Worm (Caenorhabditis elegans) whole organism, mixed stage, embryonic: ENCODE results near the gene sid-1.

Experiments used
- M03D4.4 ChIP-seq: sonication (generic microtip); optimal IDR thresholded peaks from 2 replicates; lab custom pipeline; 2017; ENCODE audit warnings: mild to moderate bottlenecking, missing genetic modification characterization, missing compliant biosample characterization
- bed-3 ChIP-seq: fragments of 200-800 bp; sonication (Bioruptor generic); optimal IDR thresholded peaks from 3 replicates; lab custom pipeline; 2018; ENCODE audit warnings: mild to moderate bottlenecking, missing genetic modification characterization, moderate library complexity, missing compliant biosample characterization
- blmp-1 ChIP-seq: fragments of 150-350 bp; optimal IDR thresholded peaks from 2 replicates; lab custom pipeline; 2014; ENCODE audit warnings: missing biosample characterization, missing genetic modification characterization
- ceh-39 ChIP-seq: fragments of 150-350 bp; optimal IDR thresholded peaks from 2 replicates; lab custom pipeline; 2014; ENCODE audit warnings: missing biosample characterization, missing genetic modification characterization
- ceh-43 ChIP-seq: fragments of 200-800 bp; sonication (Bioruptor generic); optimal IDR thresholded peaks from 2 replicates; lab custom pipeline; 2018; ENCODE audit warnings: mild to moderate bottlenecking, missing genetic modification characterization, moderate library complexity, missing compliant biosample characterization
- ces-1 ChIP-seq: fragments of 150-350 bp; optimal IDR thresholded peaks from 2 replicates; lab custom pipeline; 2014; ENCODE audit warnings: missing biosample characterization, missing genetic modification reagents, missing genetic modification characterization
- cnd-1 ChIP-seq: fragments of 200-800 bp; sonication (Bioruptor generic); optimal IDR thresholded peaks from 2 replicates; lab custom pipeline; 2018; ENCODE audit warnings: mild to moderate bottlenecking, missing genetic modification characterization, missing compliant biosample characterization
- drap-1 ChIP-seq: fragments of 200-800 bp; sonication (Bioruptor generic); optimal IDR thresholded peaks from 3 replicates; lab custom pipeline; 2018; ENCODE audit warnings: mild to moderate bottlenecking, missing genetic modification characterization, missing compliant biosample characterization
- elt-3 ChIP-seq: fragments of 150-350 bp; optimal IDR thresholded peaks from 2 replicates; lab custom pipeline; 2014; ENCODE audit warnings: missing biosample characterization, missing genetic modification characterization
- flh-1 ChIP-seq: fragments of 200-800 bp; sonication (Bioruptor generic); optimal IDR thresholded peaks from 2 replicates; lab custom pipeline; 2018; ENCODE audit warnings: mild to moderate bottlenecking, missing genetic modification characterization, moderate library complexity, missing compliant biosample characterization
- hlh-1 ChIP-seq: fragments of 150-350 bp; optimal IDR thresholded peaks from 2 replicates; lab custom pipeline; 2014; ENCODE audit warnings: missing biosample characterization, missing genetic modification reagents, missing genetic modification characterization
- lin-13 ChIP-seq: fragments of 150-350 bp; optimal IDR thresholded peaks from 2 replicates; lab custom pipeline; 2014; ENCODE audit warnings: missing biosample characterization, missing genetic modification characterization
- lin-32 ChIP-seq: fragments of 200-800 bp; sonication (Bioruptor generic); optimal IDR thresholded peaks from 2 replicates; lab custom pipeline; 2018; ENCODE audit warnings: mild to moderate bottlenecking, missing genetic modification characterization, missing compliant biosample characterization
- lsy-2 ChIP-seq: fragments of 150-350 bp; optimal IDR thresholded peaks from 2 replicates; lab custom pipeline; 2014; ENCODE audit warnings: missing biosample characterization, missing genetic modification characterization
- mab-5 ChIP-seq: fragments of 150-350 bp; optimal IDR thresholded peaks from 2 replicates; lab custom pipeline; 2014; ENCODE audit warnings: missing biosample characterization, missing genetic modification characterization
- mep-1 ChIP-seq: fragments of 150-350 bp; optimal IDR thresholded peaks from 2 replicates; lab custom pipeline; 2017; ENCODE audit warnings: missing biosample characterization, missing genetic modification reagents, missing genetic modification characterization, inconsistent platforms
- nhr-12 ChIP-seq: fragments of 150-350 bp; optimal IDR thresholded peaks from 2 replicates; lab custom pipeline; 2014; ENCODE audit warnings: missing biosample characterization, missing genetic modification characterization
- nhr-2 ChIP-seq: fragments of 150-350 bp; optimal IDR thresholded peaks from 2 replicates; lab custom pipeline; 2014; ENCODE audit warnings: missing biosample characterization, missing genetic modification characterization
- nhr-237 ChIP-seq: fragments of 150-350 bp; optimal IDR thresholded peaks from 2 replicates; lab custom pipeline; 2014; ENCODE audit warnings: missing biosample characterization, missing genetic modification characterization
- nhr-28 ChIP-seq: fragments of 150-350 bp; optimal IDR thresholded peaks from 2 replicates; lab custom pipeline; 2014; ENCODE audit warnings: missing biosample characterization, missing genetic modification characterization
- nhr-76 ChIP-seq: sonication (generic microtip); optimal IDR thresholded peaks from 2 replicates; lab custom pipeline; 2017; ENCODE audit warnings: missing biosample characterization, missing genetic modification characterization
- pha-4 ChIP-seq: fragments of 150-350 bp; optimal IDR thresholded peaks from 2 replicates; lab custom pipeline; 2018; ENCODE audit warnings: missing biosample characterization, missing genetic modification reagents, missing genetic modification characterization
- snpc-4 ChIP-seq: fragments of 150-350 bp; optimal IDR thresholded peaks from 2 replicates; lab custom pipeline; 2014; ENCODE audit warnings: missing biosample characterization, missing genetic modification characterization
- sptf-1 ChIP-seq: sonication (generic microtip); optimal IDR thresholded peaks from 2 replicates; lab custom pipeline; 2017; ENCODE audit warnings: mild to moderate bottlenecking, missing genetic modification characterization, moderate library complexity, missing compliant biosample characterization
- tbx-8 ChIP-seq: fragments of 200-800 bp; sonication (Bioruptor generic); optimal IDR thresholded peaks from 2 replicates; lab custom pipeline; 2018; ENCODE audit warnings: mild to moderate bottlenecking, missing genetic modification characterization, moderate library complexity, missing compliant biosample characterization
- unc-120 ChIP-seq: sonication (generic microtip); optimal IDR thresholded peaks from 2 replicates; lab custom pipeline; 2017; ENCODE audit warnings: missing genetic modification characterization, missing compliant biosample characterization; ENCODE audit not compliant: poor library complexity, severe bottlenecking
- unc-39 ChIP-seq: fragments of 150-350 bp; optimal IDR thresholded peaks from 2 replicates; lab custom pipeline; 2014; ENCODE audit warnings: missing biosample characterization, missing genetic modification characterization
- unc-62 ChIP-seq: fragments of 150-350 bp; optimal IDR thresholded peaks from 2 replicates; lab custom pipeline; 2014; ENCODE audit warnings: missing biosample characterization, missing genetic modification reagents, missing genetic modification characterization
- zip-8 ChIP-seq: fragments of 150-350 bp; optimal IDR thresholded peaks from 2 replicates; lab custom pipeline; 2014; ENCODE audit warnings: missing biosample characterization, missing genetic modification characterization
- ztf-11 ChIP-seq: fragments of 150-350 bp; optimal IDR thresholded peaks from 2 replicates; lab custom pipeline; 2014; ENCODE audit warnings: missing biosample characterization, missing genetic modification characterization

sid-1 gene

DNA sequence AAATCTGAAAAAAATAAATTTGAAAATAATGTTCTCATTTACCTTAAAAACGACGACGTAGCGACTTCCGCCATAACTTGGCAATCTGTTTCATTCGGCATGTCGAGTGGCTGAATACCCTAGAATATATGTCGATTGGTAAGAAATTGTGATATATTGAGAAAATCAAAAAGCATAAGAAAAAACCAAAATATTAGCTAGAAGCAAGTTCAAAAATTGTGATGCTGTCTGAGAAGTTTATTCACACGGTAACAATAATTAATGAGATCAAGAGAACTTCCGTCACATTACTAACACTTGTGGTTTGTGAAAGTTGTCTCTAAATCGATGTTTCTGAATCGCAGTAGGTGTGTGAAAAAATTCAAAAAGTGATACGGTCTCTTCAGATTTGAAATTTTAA lies 17.8 kb upstream of the sid-1 start, which contains the start of gene srab-1:
Gene srab-1 (minus strand): TSS at position 101 of the 400 bp plus-strand sequence.
- no peak for TF ChIP-seq unc-39 (tag; lab: Kevin White, UChicago)
- no peak for TF ChIP-seq bed-3 (GFP tag; lab: Kevin White, UChicago)
- no peak for TF ChIP-seq tbx-8 (GFP tag; lab: Kevin White, UChicago)
- no peak for TF ChIP-seq unc-120
- no peak for TF ChIP-seq nhr-2 (tag; lab: Kevin White, UChicago)
- no peak for TF ChIP-seq cnd-1
- no peak for TF ChIP-seq flh-1 (GFP tag; lab: Kevin White, UChicago)
- TF ChIP-seq pha-4 (tag; lab: Kevin White, UChicago): no peak
- no peak for TF ChIP-seq ceh-39 (tag; lab: Kevin White, UChicago)
- TF ChIP-seq nhr-28 (tag; lab: Kevin White, UChicago): no peak
- no peak for TF ChIP-seq ztf-11 (tag; lab: Kevin White, UChicago)

DNA sequence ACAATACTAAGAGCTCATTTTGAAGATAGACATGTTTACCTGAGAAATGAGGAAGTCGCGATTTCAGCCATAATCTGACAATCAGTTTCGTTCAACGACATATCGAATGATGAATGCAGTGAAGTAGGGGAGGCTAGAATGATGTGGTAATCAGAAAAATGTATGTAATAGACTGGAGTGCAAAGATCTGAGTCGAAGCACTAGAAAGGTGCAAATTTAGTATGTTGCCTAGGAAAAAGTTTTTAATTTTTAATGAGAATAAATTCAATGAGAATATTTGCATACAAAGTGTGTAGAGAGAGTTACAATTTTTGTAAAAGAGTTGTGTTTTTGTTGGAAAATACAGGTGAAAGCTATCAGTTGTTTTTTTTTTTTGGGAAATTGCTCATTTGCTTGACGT lies 14.8 kb upstream of the sid-1 start, which contains the start of gene srab-2:
Gene srab-2 (minus strand): TSS at position 101 of the 400 bp plus-strand sequence.
- no peak for TF ChIP-seq mep-1 (tag; lab: Kevin White, UChicago)
- TF ChIP-seq sptf-1 (tag; lab: Kevin White, UChicago): no peak
- TF ChIP-seq tbx-8 (GFP tag; lab: Kevin White, UChicago): no peak
- no peak for TF ChIP-seq mab-5 (tag; lab: Kevin White, UChicago)
- TF ChIP-seq bed-3 (GFP tag; lab: Kevin White, UChicago): no peak
- no peak for TF ChIP-seq unc-39 (tag; lab: Kevin White, UChicago)
- no peak for TF ChIP-seq lsy-2 (tag; lab: Kevin White, UChicago)
- no peak for TF ChIP-seq unc-62 (GFP tag; lab: Kevin White, UChicago)
- TF ChIP-seq snpc-4 (tag; lab: Kevin White, UChicago): no peak

DNA sequence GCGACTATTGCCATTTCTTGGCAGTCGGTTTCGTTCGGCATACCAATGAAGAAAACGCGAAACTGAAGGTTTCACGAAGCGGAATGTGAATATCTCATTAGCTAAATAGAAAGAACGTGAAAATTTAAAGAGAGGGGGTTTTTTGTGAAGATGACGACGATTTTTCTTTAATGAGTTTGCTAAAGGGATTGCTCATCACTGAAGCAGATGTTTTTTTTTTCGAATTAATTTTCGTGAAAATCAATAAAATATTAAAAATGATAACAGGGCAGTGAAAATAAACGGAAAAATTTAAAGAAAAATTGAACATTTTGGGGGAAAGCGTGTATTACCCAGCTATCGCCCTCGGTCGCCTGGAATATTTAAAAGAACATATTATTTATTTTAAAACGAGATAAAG lies 12.0 kb upstream of the sid-1 start, which contains the start of gene srab-3:
Gene srab-3 (minus strand): TSS at position 101 of the 400 bp plus-strand sequence.
- TF ChIP-seq nhr-12 (tag; lab: Kevin White, UChicago) (no peak), bed-3 (GFP tag; lab: Kevin White, UChicago) (no peak), nhr-76 (tag; lab: Kevin White, UChicago) (no peak), cnd-1 (no peak), M03D4.4 (tag; lab: Kevin White, UChicago) (no peak), blmp-1 (no peak), sptf-1 (tag; lab: Kevin White, UChicago) (no peak), nhr-2 (tag; lab: Kevin White, UChicago) (no peak), nhr-237 (tag; lab: Kevin White, UChicago) (no peak), unc-39 (tag; lab: Kevin White, UChicago) (no peak), unc-62 (GFP tag; lab: Kevin White, UChicago) (no peak), zip-8 (tag; lab: Kevin White, UChicago) (no peak), unc-120 (no peak), ces-1 (GFP tag; lab: Kevin White, UChicago) (no peak), mab-5 (tag; lab: Kevin White, UChicago) (no peak), drap-1 (GFP tag; lab: Kevin White, UChicago) (no peak), tbx-8 (GFP tag; lab: Kevin White, UChicago) (no peak), lin-32 (GFP tag; lab: Kevin White, UChicago) (no peak)

DNA sequence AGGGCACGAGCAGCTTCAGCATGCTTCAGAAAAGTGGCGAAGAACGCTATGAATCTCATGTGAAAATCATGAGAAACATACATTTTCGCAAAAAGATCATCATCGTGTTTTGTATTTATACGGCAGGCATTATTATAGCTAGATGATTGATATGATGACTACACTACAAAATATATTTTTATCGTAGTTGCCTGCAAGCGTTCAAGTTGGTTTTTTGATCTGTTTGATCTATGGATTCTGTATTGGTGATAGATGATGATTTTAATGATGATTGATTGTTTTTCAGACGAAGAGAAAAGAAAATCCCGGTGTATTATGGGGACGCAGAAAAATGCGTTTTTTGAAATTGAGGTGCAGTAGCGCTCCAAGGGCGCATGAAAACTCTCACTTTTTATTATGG lies 9.1 kb upstream of the sid-1 start, which contains the start of gene ugt-63:
Gene ugt-63 (minus strand): TSS at position 89 of the 400 bp plus-strand sequence.
- TF ChIP-seq elt-3 (no peak), bed-3 (GFP tag; lab: Kevin White, UChicago) (no peak), nhr-237 (tag; lab: Kevin White, UChicago) (no peak), nhr-2 (tag; lab: Kevin White, UChicago) (no peak), snpc-4 (tag; lab: Kevin White, UChicago) (no peak), nhr-12 (tag; lab: Kevin White, UChicago) (no peak), flh-1 (GFP tag; lab: Kevin White, UChicago) (no peak), M03D4.4 (tag; lab: Kevin White, UChicago) (no peak), lsy-2 (tag; lab: Kevin White, UChicago) (no peak), lin-13 (tag; lab: Kevin White, UChicago) (no peak), ceh-43 (GFP tag; lab: Kevin White, UChicago) (no peak), mep-1 (tag; lab: Kevin White, UChicago) (no peak), drap-1 (GFP tag; lab: Kevin White, UChicago) (no peak), sptf-1 (tag; lab: Kevin White, UChicago) (no peak), unc-120 (no peak)

DNA sequence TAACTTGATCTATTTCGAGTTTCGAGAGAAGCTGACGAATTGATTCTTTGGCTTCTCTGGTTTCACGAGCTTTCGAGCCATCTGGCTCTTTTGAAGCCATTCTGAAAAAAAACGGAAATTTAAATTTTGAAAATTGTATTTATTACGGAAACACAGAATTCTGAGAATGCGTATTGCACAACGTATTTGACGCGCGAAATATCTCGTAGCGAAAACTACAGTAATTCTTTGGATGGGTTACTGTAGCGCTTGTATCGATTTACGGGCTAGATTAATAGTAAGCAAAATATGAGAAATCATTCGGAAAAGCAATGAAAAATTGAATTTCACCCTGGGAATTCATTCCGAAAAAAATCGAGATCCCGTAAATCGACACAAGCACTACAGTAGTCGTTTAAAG lies 6.1 kb upstream of the sid-1 start, which contains the start of gene C04F5.8:
Gene C04F5.8 (minus strand): TSS at position 101 of the 400 bp plus-strand sequence.
- no peak for TF ChIP-seq drap-1 (GFP tag; lab: Kevin White, UChicago)
- no peak for TF ChIP-seq blmp-1
- no peak for TF ChIP-seq ceh-43 (GFP tag; lab: Kevin White, UChicago)
- TF ChIP-seq nhr-28 (tag; lab: Kevin White, UChicago): no peak
- TF ChIP-seq M03D4.4 (tag; lab: Kevin White, UChicago): no peak
- no peak for TF ChIP-seq tbx-8 (GFP tag; lab: Kevin White, UChicago)
- TF ChIP-seq lin-32 (GFP tag; lab: Kevin White, UChicago): no peak
- no peak for TF ChIP-seq lsy-2 (tag; lab: Kevin White, UChicago)
- no peak for TF ChIP-seq mab-5 (tag; lab: Kevin White, UChicago)
- TF ChIP-seq hlh-1 (tag; lab: Kevin White, UChicago): no peak
- no peak for TF ChIP-seq ces-1 (GFP tag; lab: Kevin White, UChicago)
